Fruit fly (Drosophila melanogaster): ENCODE measurements around the gene tna.

The tna gene

dm6 chr3L:10893156-10893784, 57.9 kb downstream of the tna start (continued):
- TF ChIP-seq CG17359 (tag; optimal IDR thresholded peaks at IDR 0.05) (peak; percentile 25), CG11695 (GFP tag; IDR thresholded peaks at IDR 0.05) (peak; percentile 43; the same call in 1 of the 3 replicates), CG13296 (GFP tag; optimal IDR thresholded peaks at IDR 0.05) (peak; percentile 39), CG10979 (tag; optimal IDR thresholded peaks at IDR 0.05) (peak; percentile 49), CG17829 (tag; optimal IDR thresholded peaks at IDR 0.05) (peak; percentile 56), sug (tag; optimal IDR thresholded peaks at IDR 0.05) (peak; percentile 45), Hr78 (GFP tag; optimal IDR thresholded peaks at IDR 0.05) (peak in 1 of 2 experiments; percentile 7), CG13424 (tag; optimal IDR thresholded peaks at IDR 0.05) (peak; percentile 75), cg (GFP tag; optimal IDR thresholded peaks at IDR 0.05) (peak; percentile 46), CG2199 (GFP tag; IDR thresholded peaks at IDR 0.05) (0 out of 3 replicates have a peak, but pooled peaks have one; percentile 36), CG9727 (GFP tag; optimal IDR thresholded peaks at IDR 0.05) (peak; percentile 44), sens (GFP tag) (peak; percentile 26), CG12769 (tag; optimal IDR thresholded peaks at IDR 0.05) (no peak), Bgb (GFP tag; IDR thresholded peaks at IDR 0.05; ENCODE audit: partially characterized antibody) (0 out of 2 replicates have a peak, but pooled peaks have one; percentile 19), CG12391 (tag; optimal IDR thresholded peaks at IDR 0.05) (peak; percentile 69), CG2120 (GFP tag; optimal IDR thresholded peaks at IDR 0.05) (peak; percentile 10), chinmo (GFP tag; IDR thresholded peaks at IDR 0.05; ENCODE audit: partially characterized antibody) (peak; percentile 94; the same call in 3 of the 4 replicates), CG2678 (tag; optimal IDR thresholded peaks at IDR 0.05) (peak; percentile 80), E2f1 (GFP tag; IDR thresholded peaks at IDR 0.05) (peak; percentile 16; the same call in 1 of the 2 replicates), hkb (optimal IDR thresholded peaks at IDR 0.05) (no peak), hkb (GFP tag; IDR thresholded peaks at IDR 0.05) (0 out of 2 replicates have a peak, but pooled peaks have one; percentile 21), CG2712 (tag; optimal IDR thresholded peaks at IDR 0.05) (peak; percentile 73), odd (GFP tag; optimal IDR thresholded peaks at IDR 0.05) (peak; percentile 62), Sry-β (GFP tag; optimal IDR thresholded peaks at IDR 0.05) (no peak), Meics (GFP tag; optimal IDR thresholded peaks at IDR 0.05) (peak; percentile 61), vvl (GFP tag; IDR thresholded peaks at IDR 0.05) (peak; percentile 80), Awh (GFP tag; IDR thresholded peaks at IDR 0.05) (peak; percentile 63; the same call in 1 of the 2 replicates), BtbVII (GFP tag; optimal IDR thresholded peaks at IDR 0.05) (peak; percentile 2), CG10565 (GFP tag; optimal IDR thresholded peaks at IDR 0.05) (no peak), oc (tag; optimal IDR thresholded peaks at IDR 0.05) (peak; percentile 59), lola (GFP tag; optimal IDR thresholded peaks at IDR 0.05) (peak in 1 of 3 experiments; percentile 45), CG30020 (tag; optimal IDR thresholded peaks at IDR 0.05) (peak; percentile 4), usp (GFP tag; optimal IDR thresholded peaks at IDR 0.05) (no peak), gcm2 (GFP tag; optimal IDR thresholded peaks at IDR 0.05) (no peak), fd96Cb (tag; optimal IDR thresholded peaks at IDR 0.05) (peak; percentile 36), CG2889 (GFP tag; IDR thresholded peaks at IDR 0.05) (no peak), CG10543 (GFP tag; optimal IDR thresholded peaks at IDR 0.05) (peak; percentile 14), CG14710 (tag; optimal IDR thresholded peaks at IDR 0.05) (peak; percentile 34), CG43689 (GFP tag; IDR thresholded peaks at IDR 0.05) (no peak), Ptx1 (GFP tag; IDR thresholded peaks at IDR 0.05) (peak; percentile 45; the same call in 1 of the 2 replicates), Sox100B (GFP tag; optimal IDR thresholded peaks at IDR 0.05) (peak; percentile 79), croc (GFP tag; conservative IDR thresholded peaks at IDR 0.05) (no peak), CG31441 (GFP tag; IDR thresholded peaks at IDR 0.05) (peak; percentile 72)

Data from whole organism, embryonic.